Worm (Caenorhabditis elegans): ENCODE measurements around the gene gst-1.

gst-1 gene

ce11 chrIII:9081763-9082162 lies 22.6 kb downstream of the gst-1 start, which contains the start of gene far-2:
far-2 (plus strand) TSS chrIII:9081828.
- no peak for TF ChIP-seq W03F9.2 (tag; optimal IDR thresholded peaks at IDR 0.05)
- TF ChIP-seq him-1 (tag; optimal IDR thresholded peaks at IDR 0.05): no peak
- TF ChIP-seq dao-5 (tag; optimal IDR thresholded peaks at IDR 0.05): no peak

ce11 chrIII:9083118-9083517 lies 24.0 kb downstream of the gst-1 start:
- TF ChIP-seq dao-5 (tag; optimal IDR thresholded peaks at IDR 0.05) (no peak), W03F9.2 (tag; optimal IDR thresholded peaks at IDR 0.05) (no peak), him-1 (tag; optimal IDR thresholded peaks at IDR 0.05) (no peak)

ce11 chrIII:9084329-9084728 lies 25.2 kb downstream of the gst-1 start:
- TF ChIP-seq him-1 (tag; optimal IDR thresholded peaks at IDR 0.05) (peak; percentile 17), W03F9.2 (tag; optimal IDR thresholded peaks at IDR 0.05) (no peak), dao-5 (tag; optimal IDR thresholded peaks at IDR 0.05) (no peak)

- TF ChIP-seq dao-5 (tag; optimal IDR thresholded peaks at IDR 0.05) (no peak), him-1 (tag; optimal IDR thresholded peaks at IDR 0.05) (no peak), W03F9.2 (tag; optimal IDR thresholded peaks at IDR 0.05) (no peak)
These were observed 30.2 kb downstream of the gst-1 start, which contains the start of the genes mccc-2 and mrpl-44 for ce11 chrIII:9089325-9089823. mccc-2 (minus strand) TSS chrIII:9089375. mrpl-44 (minus strand) TSS chrIII:9089375.

- TF ChIP-seq dao-5 (tag; optimal IDR thresholded peaks at IDR 0.05): no peak
- no peak for TF ChIP-seq him-1 (tag; optimal IDR thresholded peaks at IDR 0.05)
- TF ChIP-seq W03F9.2 (tag; optimal IDR thresholded peaks at IDR 0.05): no peak
These were observed 32.5 kb downstream of the gst-1 start, which contains the start of gene glp-1 for ce11 chrIII:9091392-9092291. glp-1 (plus strand) TSS chrIII:9092241.

- TF ChIP-seq W03F9.2 (tag; optimal IDR thresholded peaks at IDR 0.05): no peak
- TF ChIP-seq him-1 (tag; optimal IDR thresholded peaks at IDR 0.05): no peak
- TF ChIP-seq dao-5 (tag; optimal IDR thresholded peaks at IDR 0.05): no peak
These were observed 42.1 kb downstream of the gst-1 start, which contains the start of gene ZK507.1 for ce11 chrIII:9101212-9101611. ZK507.1 (minus strand) TSS chrIII:9101312.

ce11 chrIII:9103643-9104042 lies 44.5 kb downstream of the gst-1 start, which contains the start of gene dos-1:
dos-1 (plus strand) TSS chrIII:9103943.
- no peak for TF ChIP-seq dao-5 (tag; optimal IDR thresholded peaks at IDR 0.05)
- TF ChIP-seq W03F9.2 (tag; optimal IDR thresholded peaks at IDR 0.05): no peak
- TF ChIP-seq him-1 (tag; optimal IDR thresholded peaks at IDR 0.05): no peak

- TF ChIP-seq him-1 (tag; optimal IDR thresholded peaks at IDR 0.05): peak; percentile 8
- no peak for TF ChIP-seq dao-5 (tag; optimal IDR thresholded peaks at IDR 0.05)
These were observed 44.9 kb downstream of the gst-1 start for ce11 chrIII:9104060-9104459.

ce11 chrIII:9105653-9106052 lies 46.5 kb downstream of the gst-1 start:
- TF ChIP-seq dao-5 (tag; optimal IDR thresholded peaks at IDR 0.05): no peak
- no peak for TF ChIP-seq him-1 (tag; optimal IDR thresholded peaks at IDR 0.05)
- no peak for TF ChIP-seq W03F9.2 (tag; optimal IDR thresholded peaks at IDR 0.05)

- no peak for TF ChIP-seq dao-5 (tag; optimal IDR thresholded peaks at IDR 0.05)
- TF ChIP-seq W03F9.2 (tag; optimal IDR thresholded peaks at IDR 0.05): no peak
- TF ChIP-seq him-1 (tag; optimal IDR thresholded peaks at IDR 0.05): no peak
These were observed 50.0 kb downstream of the gst-1 start, which contains the start of gene cya-1 for ce11 chrIII:9109172-9109571. cya-1 (minus strand) TSS chrIII:9109272.

- TF ChIP-seq him-1 (tag; optimal IDR thresholded peaks at IDR 0.05) (no peak), W03F9.2 (tag; optimal IDR thresholded peaks at IDR 0.05) (no peak), dao-5 (tag; optimal IDR thresholded peaks at IDR 0.05) (no peak)
These were observed 50.6 kb downstream of the gst-1 start for ce11 chrIII:9109726-9110125.

Measured in whole organism, L4/young adult.